Worm (Caenorhabditis elegans) whole organism, late embryonic: Measurements from ENCODE around the gene Y57G11C.46.

Source experiments
- C08G9.2 ChIP-seq: sonication (generic microtip); optimal IDR thresholded peaks from 2 replicates; lab custom pipeline; 2016; ENCODE audit warnings: mild to moderate bottlenecking, missing genetic modification characterization, moderate library complexity, missing compliant biosample characterization
- C38D4.7 ChIP-seq: fragments of 200-800 bp; sonication (Bioruptor generic); optimal IDR thresholded peaks from 2 replicates; lab custom pipeline; 2018; ENCODE audit warnings: mild to moderate bottlenecking, missing genetic modification characterization, moderate library complexity, missing compliant biosample characterization
- K02D7.2 ChIP-seq: sonication (generic microtip); optimal IDR thresholded peaks from 2 replicates; lab custom pipeline; 2017; ENCODE audit warnings: mild to moderate bottlenecking, missing genetic modification characterization, missing compliant biosample characterization
- K09A11.1 ChIP-seq: sonication (generic microtip); optimal IDR thresholded peaks from 2 replicates; lab custom pipeline; 2017; ENCODE audit warnings: antibody characterized with exemption, mild to moderate bottlenecking, missing genetic modification characterization, missing compliant biosample characterization; ENCODE audit not compliant: insufficient read depth
- T23F11.4 ChIP-seq: fragments of 200-800 bp; sonication (Bioruptor generic); optimal IDR thresholded peaks from 2 replicates; lab custom pipeline; 2018; ENCODE audit warnings: mild to moderate bottlenecking, missing genetic modification characterization, missing compliant biosample characterization
- Y22D7AL.16 ChIP-seq: sonication (generic microtip); optimal IDR thresholded peaks from 2 replicates; lab custom pipeline; 2016; ENCODE audit warnings: missing genetic modification characterization, missing compliant biosample characterization
- ahr-1 ChIP-seq: sonication (generic microtip); optimal IDR thresholded peaks from 2 replicates; lab custom pipeline; 2016; ENCODE audit warnings: missing genetic modification characterization, missing compliant biosample characterization
- ama-1 ChIP-seq: fragments of 150-350 bp; optimal IDR thresholded peaks from 2 replicates; lab custom pipeline; 2014
- ceh-19 ChIP-seq: fragments of 200-800 bp; sonication (Bioruptor generic); optimal IDR thresholded peaks from 2 replicates; lab custom pipeline; 2018; ENCODE audit warnings: mild to moderate bottlenecking, missing genetic modification characterization, missing compliant biosample characterization
- ceh-22 ChIP-seq: sonication (generic microtip); optimal IDR thresholded peaks from 2 replicates; lab custom pipeline; 2017; ENCODE audit warnings: missing biosample characterization, missing genetic modification characterization
- ceh-24 ChIP-seq: sonication (generic microtip); optimal IDR thresholded peaks from 2 replicates; lab custom pipeline; 2016; ENCODE audit warnings: mild to moderate bottlenecking, missing genetic modification characterization, missing compliant biosample characterization
- ceh-30 ChIP-seq: fragments of 150-350 bp; optimal IDR thresholded peaks from 2 replicates; lab custom pipeline; 2014; ENCODE audit warnings: missing biosample characterization, missing genetic modification characterization
- ceh-31 ChIP-seq: sonication (generic microtip); optimal IDR thresholded peaks from 2 replicates; lab custom pipeline; 2016; ENCODE audit warnings: missing genetic modification characterization, missing compliant biosample characterization
- ceh-45 ChIP-seq: fragments of 200-800 bp; sonication (Bioruptor generic); IDR thresholded peaks from 2 replicates; pipeline ENCODE4 v1.3.6; 2022; ENCODE audit warnings: missing genetic modification reagents, missing genetic modification characterization, missing compliant biosample characterization
- ceh-48 ChIP-seq: sonication (generic microtip); optimal IDR thresholded peaks from 2 replicates; lab custom pipeline; 2016; ENCODE audit warnings: missing genetic modification characterization, inconsistent platforms, missing compliant biosample characterization
- ceh-6 ChIP-seq: fragments of 200-800 bp; sonication (Bioruptor generic); optimal IDR thresholded peaks from 2 replicates; lab custom pipeline; 2018; ENCODE audit warnings: mild to moderate bottlenecking, missing genetic modification characterization, missing compliant biosample characterization
- ceh-9 ChIP-seq: sonication (generic microtip); optimal IDR thresholded peaks from 2 replicates; lab custom pipeline; 2016; ENCODE audit warnings: mild to moderate bottlenecking, missing genetic modification characterization, inconsistent platforms, missing compliant biosample characterization
- dmd-4 ChIP-seq: sonication (generic microtip); optimal IDR thresholded peaks from 2 replicates; lab custom pipeline; 2016; ENCODE audit warnings: borderline replicate concordance, missing genetic modification characterization, missing compliant biosample characterization
- dve-1 ChIP-seq: sonication (generic microtip); optimal IDR thresholded peaks from 2 replicates; lab custom pipeline; 2017; ENCODE audit warnings: antibody characterized with exemption, mild to moderate bottlenecking, missing genetic modification characterization, missing compliant biosample characterization
- ets-4 ChIP-seq: sonication (generic microtip); optimal IDR thresholded peaks from 2 replicates; lab custom pipeline; 2016; ENCODE audit warnings: missing genetic modification characterization, missing compliant biosample characterization
- fax-1 ChIP-seq: sonication (generic microtip); optimal IDR thresholded peaks from 2 replicates; lab custom pipeline; 2016; ENCODE audit warnings: missing genotype, missing genetic modification characterization, missing compliant biosample characterization
- hlh-13 ChIP-seq: fragments of 200-800 bp; sonication (Bioruptor generic); optimal IDR thresholded peaks from 2 replicates; lab custom pipeline; 2018; ENCODE audit warnings: mild to moderate bottlenecking, missing genetic modification characterization, missing compliant biosample characterization
- hlh-30 ChIP-seq: sonication (generic microtip); optimal IDR thresholded peaks from 2 replicates; lab custom pipeline; 2017; ENCODE audit warnings: antibody characterized with exemption, missing genetic modification characterization, missing compliant biosample characterization; ENCODE audit not compliant: insufficient read depth
- hlh-6 ChIP-seq: sonication (generic microtip); optimal IDR thresholded peaks from 2 replicates; lab custom pipeline; 2016; ENCODE audit warnings: missing genotype, missing genetic modification characterization, missing compliant biosample characterization
- hlh-8 ChIP-seq: sonication (generic microtip); optimal IDR thresholded peaks from 2 replicates; lab custom pipeline; 2016; ENCODE audit warnings: missing genotype, missing genetic modification characterization, missing compliant biosample characterization
- lim-6 ChIP-seq: sonication (generic microtip); optimal IDR thresholded peaks from 2 replicates; lab custom pipeline; 2016; ENCODE audit warnings: missing genetic modification characterization, missing compliant biosample characterization
- madf-2 ChIP-seq: sonication (generic microtip); optimal IDR thresholded peaks from 2 replicates; lab custom pipeline; 2017; ENCODE audit warnings: missing genetic modification characterization, missing compliant biosample characterization
- nfya-1 ChIP-seq: sonication (generic microtip); optimal IDR thresholded peaks from 2 replicates; lab custom pipeline; 2017; ENCODE audit warnings: missing genetic modification characterization, mild to moderate bottlenecking, missing compliant biosample characterization, antibody characterized with exemption, moderate library complexity
- nhr-11 ChIP-seq: fragments of 150-350 bp; optimal IDR thresholded peaks from 2 replicates; lab custom pipeline; 2014; ENCODE audit warnings: missing biosample characterization, missing genetic modification characterization
- nhr-232 ChIP-seq: sonication (generic microtip); optimal IDR thresholded peaks from 2 replicates; lab custom pipeline; 2016; ENCODE audit warnings: missing genetic modification characterization, missing compliant biosample characterization
- npax-4 ChIP-seq: sonication (generic microtip); optimal IDR thresholded peaks from 2 replicates; lab custom pipeline; 2016; ENCODE audit warnings: missing genetic modification characterization, missing compliant biosample characterization
- odd-2 ChIP-seq: sonication (generic microtip); optimal IDR thresholded peaks from 2 replicates; lab custom pipeline; 2017; ENCODE audit warnings: antibody characterized with exemption, mild to moderate bottlenecking, missing genetic modification characterization, missing compliant biosample characterization
- pat-9 ChIP-seq: fragments of 200-800 bp; sonication (Bioruptor generic); optimal IDR thresholded peaks from 2 replicates; lab custom pipeline; 2018; ENCODE audit warnings: mild to moderate bottlenecking, missing genetic modification characterization, moderate library complexity, missing compliant biosample characterization
- pax-1 ChIP-seq: fragments of 150-350 bp; optimal IDR thresholded peaks from 2 replicates; lab custom pipeline; 2014; ENCODE audit warnings: missing biosample characterization, missing genetic modification characterization
- pqm-1 ChIP-seq: sonication (generic microtip); optimal IDR thresholded peaks from 2 replicates; lab custom pipeline; 2016; ENCODE audit warnings: missing genetic modification characterization, missing compliant biosample characterization
- pros-1 ChIP-seq: fragments of 150-350 bp; optimal IDR thresholded peaks from 2 replicates; lab custom pipeline; 2014; ENCODE audit warnings: missing biosample characterization, missing genetic modification reagents, missing genetic modification characterization
- ref-2 ChIP-seq: sonication (generic microtip); optimal IDR thresholded peaks from 2 replicates; lab custom pipeline; 2016; ENCODE audit warnings: missing genetic modification characterization, missing compliant biosample characterization
- rnt-1 ChIP-seq: sonication (generic microtip); optimal IDR thresholded peaks from 2 replicates; lab custom pipeline; 2016; ENCODE audit warnings: missing genetic modification characterization, missing compliant biosample characterization
- sdc-2 ChIP-seq: sonication (generic microtip); optimal IDR thresholded peaks from 2 replicates; lab custom pipeline; 2016; ENCODE audit warnings: missing genotype, missing genetic modification characterization, missing compliant biosample characterization
- sox-2 ChIP-seq: fragments of 200-800 bp; sonication (Bioruptor generic); IDR thresholded peaks from 2 replicates; pipeline ENCODE4 v1.3.6; 2022; ENCODE audit warnings: missing genetic modification reagents, missing genetic modification characterization, missing compliant biosample characterization
- sox-4 ChIP-seq: sonication (generic microtip); optimal IDR thresholded peaks from 2 replicates; lab custom pipeline; 2017; ENCODE audit warnings: mild to moderate bottlenecking, missing genetic modification characterization, inconsistent platforms, missing compliant biosample characterization
- tbx-2 ChIP-seq: sonication (generic microtip); optimal IDR thresholded peaks from 2 replicates; lab custom pipeline; 2016; ENCODE audit warnings: missing genetic modification characterization, missing compliant biosample characterization
- tbx-7 ChIP-seq: sonication (generic microtip); optimal IDR thresholded peaks from 2 replicates; lab custom pipeline; 2016; ENCODE audit warnings: missing genotype, missing genetic modification characterization, missing compliant biosample characterization
- unc-42 ChIP-seq: sonication (generic microtip); optimal IDR thresholded peaks from 2 replicates; lab custom pipeline; 2016; ENCODE audit warnings: missing genotype, missing genetic modification characterization, missing compliant biosample characterization
- unc-86 ChIP-seq: sonication (generic microtip); optimal IDR thresholded peaks from 2 replicates; lab custom pipeline; 2016; ENCODE audit warnings: missing genetic modification characterization, missing compliant biosample characterization
- zip-5 ChIP-seq: sonication (generic microtip); optimal IDR thresholded peaks from 2 replicates; lab custom pipeline; 2016; ENCODE audit warnings: missing genetic modification characterization, missing compliant biosample characterization
- ztf-16 ChIP-seq: sonication (generic microtip); optimal IDR thresholded peaks from 2 replicates; lab custom pipeline; 2017; ENCODE audit warnings: missing genetic modification characterization, missing compliant biosample characterization

Y57G11C.46 gene

DNA sequence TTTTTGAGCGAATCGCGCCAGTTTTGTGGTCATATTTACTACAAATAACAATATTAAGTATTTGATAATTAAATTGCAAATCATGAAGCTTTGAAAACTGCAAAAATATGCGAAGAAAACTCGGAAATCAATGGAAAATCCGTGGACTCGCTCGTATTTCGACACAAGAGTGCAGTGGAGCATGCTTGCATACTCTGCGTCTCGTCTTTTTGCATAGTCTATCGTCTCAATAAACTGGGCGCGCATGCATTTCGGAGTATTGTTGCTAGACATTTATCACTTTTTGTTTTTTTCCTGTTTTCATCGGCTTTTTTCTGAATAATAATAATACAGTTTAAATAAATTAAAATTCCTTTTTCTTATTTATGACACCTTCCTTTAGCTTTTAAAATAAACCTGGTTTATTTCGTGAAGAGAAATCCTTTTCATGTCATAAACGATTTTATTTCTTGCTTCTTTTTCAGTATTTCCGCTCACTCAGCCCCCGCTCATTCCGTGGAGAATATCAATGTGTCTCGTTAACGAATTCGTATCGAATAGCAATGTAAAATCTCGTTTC is 48.4 kb downstream of the Y57G11C.46 start, which contains the start of the genes mrps-7 and Y57G11C.3 (continued):
- TF ChIP-seq pqm-1: no peak
- peak; percentile 55 for TF ChIP-seq tbx-2 (tag; lab: Kevin White, UChicago)
- TF ChIP-seq lim-6 (tag; lab: Kevin White, UChicago): no peak
- TF ChIP-seq ceh-31 (tag; lab: Kevin White, UChicago): peak; percentile 57
- TF ChIP-seq pax-1 (tag; lab: Kevin White, UChicago): peak; percentile 80
- TF ChIP-seq ets-4 (tag; lab: Kevin White, UChicago): no peak
- TF ChIP-seq hlh-6: no peak
- peak; percentile 19 for TF ChIP-seq pros-1
- TF ChIP-seq sox-4 (tag; lab: Kevin White, UChicago): no peak
- no peak for TF ChIP-seq K09A11.1 (tag; lab: Kevin White, UChicago)
- TF ChIP-seq dmd-4 (tag; lab: Kevin White, UChicago): no peak
- no peak for TF ChIP-seq sdc-2
- no peak for TF ChIP-seq fax-1 (tag; lab: Kevin White, UChicago)
- TF ChIP-seq rnt-1 (tag; lab: Kevin White, UChicago): no peak
- no peak for TF ChIP-seq C38D4.7
- TF ChIP-seq ceh-45 (GFP tag; lab: Robert Waterston, UW): no peak
- TF ChIP-seq unc-42 (tag; lab: Kevin White, UChicago): peak; percentile 49
- no peak for TF ChIP-seq ceh-6 (GFP tag; lab: Kevin White, UChicago)
- no peak for TF ChIP-seq ceh-24 (tag; lab: Kevin White, UChicago)
- TF ChIP-seq ahr-1 (tag; lab: Kevin White, UChicago): no peak
- TF ChIP-seq ama-1 (lab: Kevin White, UChicago): no peak
- no peak for TF ChIP-seq tbx-7 (tag; lab: Kevin White, UChicago)
- TF ChIP-seq nhr-11: no peak
- TF ChIP-seq C08G9.2: no peak
- TF ChIP-seq ceh-22: no peak
- TF ChIP-seq hlh-8: no peak
- TF ChIP-seq Y22D7AL.16: no peak
- peak; percentile 72 for TF ChIP-seq ceh-48 (tag; lab: Kevin White, UChicago)
- TF ChIP-seq ceh-9 (tag; lab: Kevin White, UChicago): no peak
- no peak for TF ChIP-seq hlh-13 (GFP tag; lab: Kevin White, UChicago)
- TF ChIP-seq pat-9: no peak
- peak; percentile 84 for TF ChIP-seq ceh-30
- TF ChIP-seq ztf-16 (tag; lab: Kevin White, UChicago): peak; percentile 24
- no peak for TF ChIP-seq ref-2 (tag; lab: Kevin White, UChicago)
- no peak for TF ChIP-seq odd-2
- no peak for TF ChIP-seq nhr-232 (tag; lab: Kevin White, UChicago)
- no peak for TF ChIP-seq sox-2 (GFP tag; lab: Robert Waterston, UW)
- TF ChIP-seq, all 69 proteins: peak for 17

DNA sequence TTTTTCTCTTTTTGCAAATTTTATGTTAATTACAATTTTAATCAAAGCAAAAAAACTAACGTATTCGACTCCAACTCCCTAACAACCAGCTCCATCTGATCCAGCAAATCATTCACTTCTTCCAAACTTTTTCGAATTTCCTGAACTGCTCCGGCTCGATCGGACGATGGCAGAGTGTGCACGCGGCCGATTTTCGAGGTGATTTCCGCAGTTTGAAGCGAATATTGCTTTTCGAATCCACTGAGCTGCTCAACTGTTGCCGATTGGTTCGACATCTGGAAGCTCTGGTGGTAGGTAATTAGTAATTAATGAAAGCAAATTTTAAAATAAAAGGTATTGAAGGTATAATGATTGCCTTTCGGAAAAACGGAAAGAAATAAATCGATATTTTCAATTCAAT is 49.8 kb downstream of the Y57G11C.46 start, which contains the start of gene vti-1:
TSS of gene vti-1 (minus strand) at position 284 of the 400 bp plus-strand sequence.
- TF ChIP-seq T23F11.4: no peak
- TF ChIP-seq nfya-1 (tag; lab: Kevin White, UChicago): no peak
- no peak for TF ChIP-seq K02D7.2
- no peak for TF ChIP-seq ceh-19 (GFP tag; lab: Kevin White, UChicago)
- no peak for TF ChIP-seq unc-86
- TF ChIP-seq unc-42 (tag; lab: Kevin White, UChicago): no peak
- no peak for TF ChIP-seq odd-2
- TF ChIP-seq hlh-30: no peak
- TF ChIP-seq ceh-9 (tag; lab: Kevin White, UChicago): no peak
- no peak for TF ChIP-seq zip-5 (tag; lab: Kevin White, UChicago)
- no peak for TF ChIP-seq npax-4
- TF ChIP-seq dve-1 (tag; lab: Kevin White, UChicago): no peak
- no peak for TF ChIP-seq lim-6 (tag; lab: Kevin White, UChicago)
- no peak for TF ChIP-seq ceh-6 (GFP tag; lab: Kevin White, UChicago)
- TF ChIP-seq ets-4 (tag; lab: Kevin White, UChicago): no peak
- no peak for TF ChIP-seq C38D4.7
- TF ChIP-seq rnt-1 (tag; lab: Kevin White, UChicago): no peak
- no peak for TF ChIP-seq dmd-4 (tag; lab: Kevin White, UChicago)
- no peak for TF ChIP-seq madf-2 (tag; lab: Kevin White, UChicago)
